Worm (Caenorhabditis elegans): ENCODE measurements around the gene F56D5.9.

DNA sequence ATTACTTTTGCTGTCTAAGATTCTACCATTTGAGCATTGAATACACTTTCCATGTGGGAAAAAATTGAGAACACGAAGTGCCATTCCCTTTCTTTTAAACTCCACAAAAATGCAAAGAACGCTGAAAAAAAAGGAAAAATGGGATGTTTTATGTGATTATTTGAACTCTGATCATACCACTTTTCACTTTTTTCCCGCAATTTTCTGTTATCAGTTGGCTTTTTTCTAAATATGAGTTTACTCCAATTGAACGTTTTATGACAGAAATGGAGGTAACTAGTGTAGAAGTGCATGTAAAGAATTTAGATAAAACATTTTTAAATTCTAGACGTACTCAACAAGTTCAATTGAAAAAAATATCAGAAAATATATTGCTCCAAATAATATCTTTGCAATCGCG is 19.1 kb upstream of the F56D5.9 start:
- no peak for TF ChIP-seq nhr-71 (tag; optimal IDR thresholded peaks at IDR 0.05)
- TF ChIP-seq nhr-237 (tag; optimal IDR thresholded peaks at IDR 0.05), result no peak
- TF ChIP-seq nhr-76 (tag; optimal IDR thresholded peaks at IDR 0.05), result no peak
- no peak for TF ChIP-seq lin-15B (tag; optimal IDR thresholded peaks at IDR 0.05)

Measured in whole organism, L1 larva.